Fruit fly (Drosophila melanogaster): ENCODE data around the gene Fancd2.

DNA sequence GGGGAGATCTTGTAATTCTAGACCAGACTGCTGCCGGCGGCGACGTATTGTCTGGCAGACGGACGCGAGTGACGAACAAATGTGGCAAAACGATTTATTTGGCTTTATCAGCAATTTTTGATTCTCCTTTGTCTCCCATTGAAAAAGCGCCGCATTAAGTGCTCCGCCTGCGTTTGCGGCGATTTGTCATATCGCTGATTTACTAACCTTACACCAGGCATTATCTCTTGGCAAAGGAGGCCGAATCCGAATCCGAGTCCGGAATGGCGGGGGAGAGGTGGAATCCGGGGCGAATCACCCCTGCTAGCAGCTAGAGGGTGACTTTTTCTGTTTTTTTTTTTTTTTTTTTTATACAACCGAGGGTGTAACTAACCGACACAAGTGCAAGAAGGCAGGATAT is 27.4 kb downstream of the Fancd2 start:
- TF ChIP-seq CG17806 (tag; optimal IDR thresholded peaks at IDR 0.05) = no peak
- no peak for TF ChIP-seq Snoo (tag; optimal IDR thresholded peaks at IDR 0.05)
- no peak for TF ChIP-seq D1 (tag; optimal IDR thresholded peaks at IDR 0.05)
- TF ChIP-seq CG32121 (GFP tag; IDR thresholded peaks at IDR 0.05) = no peak
- TF ChIP-seq CG10348 (GFP tag; IDR thresholded peaks at IDR 0.05) = no peak
- no peak for TF ChIP-seq Ets98B (GFP tag; IDR thresholded peaks at IDR 0.05)
- TF ChIP-seq CG8301 (tag; optimal IDR thresholded peaks at IDR 0.05) = no peak
- no peak for TF ChIP-seq gl (tag; optimal IDR thresholded peaks at IDR 0.05)

Measured in whole organism, pupa.